Worm (Caenorhabditis elegans) whole organism, L3 larva: Measurements from ENCODE around the gene iff-2.

ENCODE experiments used
- R02D3.7 ChIP-seq: fragments of 150-350 bp; optimal IDR thresholded peaks from 2 replicates; lab custom pipeline; 2014; ENCODE audit warnings: missing biosample characterization, missing genetic modification characterization
- ZK546.5 ChIP-seq: sonication (generic microtip); optimal IDR thresholded peaks from 2 replicates; lab custom pipeline; 2017; ENCODE audit warnings: missing biosample characterization, missing genetic modification characterization
- aly-2 ChIP-seq: fragments of 150-350 bp; optimal IDR thresholded peaks from 2 replicates; lab custom pipeline; 2014; ENCODE audit warnings: missing biosample characterization, missing genetic modification characterization
- ama-1 ChIP-seq: fragments of 150-350 bp; optimal IDR thresholded peaks from 2 replicates; lab custom pipeline; 2018
- ceh-16 ChIP-seq: sonication (generic microtip); optimal IDR thresholded peaks from 2 replicates; lab custom pipeline; 2017; ENCODE audit warnings: missing biosample characterization, missing genetic modification characterization
- ceh-28 ChIP-seq: fragments of 150-350 bp; optimal IDR thresholded peaks from 2 replicates; lab custom pipeline; 2014; ENCODE audit warnings: missing biosample characterization, missing genetic modification reagents, missing genetic modification characterization
- ceh-82 ChIP-seq: fragments of 150-350 bp; optimal IDR thresholded peaks from 2 replicates; lab custom pipeline; 2014; ENCODE audit warnings: missing biosample characterization, missing genetic modification characterization
- ceh-9 ChIP-seq: sonication (generic microtip); optimal IDR thresholded peaks from 2 replicates; lab custom pipeline; 2018; ENCODE audit warnings: missing biosample characterization, missing genetic modification characterization
- daf-12 ChIP-seq: fragments of 150-350 bp; optimal IDR thresholded peaks from 2 replicates; lab custom pipeline; 2014; ENCODE audit warnings: missing biosample characterization, missing genetic modification reagents, missing genetic modification characterization
- egl-27 ChIP-seq: sonication (generic microtip); optimal IDR thresholded peaks from 4 replicates; lab custom pipeline; 2017; ENCODE audit warnings: missing biosample characterization, missing genetic modification reagents, missing genetic modification characterization
- egl-5 ChIP-seq: fragments of 150-350 bp; optimal IDR thresholded peaks from 2 replicates; lab custom pipeline; 2017; ENCODE audit warnings: missing biosample characterization, missing genetic modification reagents, missing genetic modification characterization, inconsistent platforms
- elt-1 ChIP-seq: fragments of 150-350 bp; optimal IDR thresholded peaks from 2 replicates; lab custom pipeline; 2014; ENCODE audit warnings: missing biosample characterization, missing genetic modification characterization
- elt-2 ChIP-seq: sonication (generic microtip); optimal IDR thresholded peaks from 2 replicates; lab custom pipeline; 2016; ENCODE audit warnings: missing genetic modification reagents, mild to moderate bottlenecking, missing genetic modification characterization, missing compliant biosample characterization
- elt-3 ChIP-seq, 3 experiments: fragments of 150-350 bp in 1 of 3; sonication (generic microtip) in 2 of 3; optimal IDR thresholded peaks; 2 replicates in 2 of 3; 4 replicates in 1 of 3; lab custom pipeline; 2014 to 2017; ENCODE audit warnings: missing biosample characterization in 3 of 3, missing genetic modification characterization in 3 of 3
- eor-1 ChIP-seq, 2 experiments: fragments of 150-350 bp; optimal IDR thresholded peaks; 2 replicates each; lab custom pipeline; 2014 to 2018; ENCODE audit warnings: missing biosample characterization in 2 of 2, missing genetic modification characterization in 2 of 2
- fkh-10 ChIP-seq: sonication (generic microtip); optimal IDR thresholded peaks from 2 replicates; lab custom pipeline; 2017; ENCODE audit warnings: missing biosample characterization, missing genetic modification reagents, missing genetic modification characterization
- fkh-2 ChIP-seq: fragments of 150-350 bp; optimal IDR thresholded peaks from 2 replicates; lab custom pipeline; 2014; ENCODE audit warnings: missing biosample characterization, missing genetic modification reagents, missing genetic modification characterization
- fos-1 ChIP-seq: fragments of 150-350 bp; optimal IDR thresholded peaks from 2 replicates; lab custom pipeline; 2014; ENCODE audit warnings: missing biosample characterization, missing genetic modification characterization
- hmg-11 ChIP-seq: sonication (generic microtip); optimal IDR thresholded peaks from 2 replicates; lab custom pipeline; 2016; ENCODE audit warnings: missing genetic modification characterization, missing compliant biosample characterization
- jun-1 ChIP-seq: fragments of 150-350 bp; optimal IDR thresholded peaks from 2 replicates; lab custom pipeline; 2014; ENCODE audit warnings: missing biosample characterization, missing genetic modification reagents, missing genetic modification characterization
- lin-15B ChIP-seq: fragments of 150-350 bp; optimal IDR thresholded peaks from 2 replicates; lab custom pipeline; 2014; ENCODE audit warnings: missing biosample characterization, missing genetic modification characterization
- lin-39 ChIP-seq: fragments of 150-350 bp; optimal IDR thresholded peaks from 2 replicates; lab custom pipeline; 2018; ENCODE audit warnings: missing biosample characterization, missing genetic modification reagents, missing genetic modification characterization
- lsy-12 ChIP-seq: sonication (generic microtip); optimal IDR thresholded peaks from 2 replicates; lab custom pipeline; 2016; ENCODE audit warnings: mild to moderate bottlenecking, missing genetic modification characterization, missing compliant biosample characterization
- mdl-1 ChIP-seq: fragments of 150-350 bp; optimal IDR thresholded peaks from 2 replicates; lab custom pipeline; 2014; ENCODE audit warnings: missing biosample characterization, missing genetic modification characterization
- mml-1 ChIP-seq: fragments of 150-350 bp; sonication (generic microtip); optimal IDR thresholded peaks from 3 replicates; lab custom pipeline; 2014; ENCODE audit warnings: missing biosample characterization, missing genetic modification characterization
- nfya-1 ChIP-seq: sonication (generic microtip); optimal IDR thresholded peaks from 2 replicates; lab custom pipeline; 2017; ENCODE audit warnings: missing genetic modification characterization, mild to moderate bottlenecking, missing compliant biosample characterization, antibody characterized with exemption, moderate library complexity; ENCODE audit not compliant: insufficient read depth
- nhr-11 ChIP-seq: fragments of 150-350 bp; optimal IDR thresholded peaks from 2 replicates; lab custom pipeline; 2014; ENCODE audit warnings: missing biosample characterization, missing genetic modification characterization
- nhr-12 ChIP-seq: fragments of 150-350 bp; optimal IDR thresholded peaks from 2 replicates; lab custom pipeline; 2014; ENCODE audit warnings: missing biosample characterization, missing genetic modification characterization
- nhr-23 ChIP-seq: fragments of 150-350 bp; optimal IDR thresholded peaks from 2 replicates; lab custom pipeline; 2014; ENCODE audit warnings: missing biosample characterization, missing genetic modification reagents, missing genetic modification characterization
- nhr-237 ChIP-seq: fragments of 150-350 bp; optimal IDR thresholded peaks from 2 replicates; lab custom pipeline; 2014; ENCODE audit warnings: missing biosample characterization, missing genetic modification characterization
- nhr-25 ChIP-seq: sonication (generic microtip); optimal IDR thresholded peaks from 2 replicates; lab custom pipeline; 2017; ENCODE audit warnings: missing biosample characterization, missing genetic modification characterization
- nhr-28 ChIP-seq: fragments of 150-350 bp; optimal IDR thresholded peaks from 2 replicates; lab custom pipeline; 2014; ENCODE audit warnings: missing biosample characterization, missing genetic modification characterization
- nhr-43 ChIP-seq: sonication (generic microtip); optimal IDR thresholded peaks from 2 replicates; lab custom pipeline; 2016; ENCODE audit warnings: mild to moderate bottlenecking, missing genetic modification characterization, missing compliant biosample characterization; ENCODE audit not compliant: poor library complexity, severe bottlenecking
- nhr-67 ChIP-seq: fragments of 150-350 bp; optimal IDR thresholded peaks from 2 replicates; lab custom pipeline; 2014; ENCODE audit warnings: missing biosample characterization, missing genetic modification characterization
- nhr-76 ChIP-seq: fragments of 150-350 bp; sonication (generic microtip); optimal IDR thresholded peaks from 5 replicates; lab custom pipeline; 2014; ENCODE audit warnings: missing biosample characterization, missing genetic modification characterization
- nhr-77 ChIP-seq: fragments of 150-350 bp; optimal IDR thresholded peaks from 2 replicates; lab custom pipeline; 2014; ENCODE audit warnings: missing biosample characterization, missing genetic modification characterization
- pha-4 ChIP-seq: fragments of 150-350 bp; optimal IDR thresholded peaks from 2 replicates; lab custom pipeline; 2014; ENCODE audit warnings: missing biosample characterization, missing genetic modification reagents, missing genetic modification characterization
- pqm-1 ChIP-seq: fragments of 150-350 bp; optimal IDR thresholded peaks from 2 replicates; lab custom pipeline; 2017; ENCODE audit warnings: missing biosample characterization, missing genetic modification characterization, inconsistent platforms
- sea-2 ChIP-seq: fragments of 150-350 bp; sonication (generic microtip); optimal IDR thresholded peaks from 4 replicates; lab custom pipeline; 2014; ENCODE audit warnings: missing biosample characterization, missing genetic modification reagents, missing genetic modification characterization
- skn-1 ChIP-seq: fragments of 150-350 bp; optimal IDR thresholded peaks from 2 replicates; lab custom pipeline; 2014; ENCODE audit warnings: missing biosample characterization, missing genetic modification characterization
- snpc-4 ChIP-seq: fragments of 150-350 bp; optimal IDR thresholded peaks from 2 replicates; lab custom pipeline; 2014; ENCODE audit warnings: missing biosample characterization, missing genetic modification characterization
- tbx-2 ChIP-seq: sonication (generic microtip); optimal IDR thresholded peaks from 2 replicates; lab custom pipeline; 2016; ENCODE audit warnings: mild to moderate bottlenecking, missing genetic modification characterization, missing compliant biosample characterization
- unc-39 ChIP-seq: sonication (generic microtip); optimal IDR thresholded peaks from 4 replicates; lab custom pipeline; 2017; ENCODE audit warnings: missing biosample characterization, missing genetic modification characterization
- unc-62 ChIP-seq: fragments of 150-350 bp; sonication (generic microtip); optimal IDR thresholded peaks from 4 replicates; lab custom pipeline; 2014; ENCODE audit warnings: missing biosample characterization, missing genetic modification reagents, missing genetic modification characterization
- zag-1 ChIP-seq: fragments of 150-350 bp; optimal IDR thresholded peaks from 2 replicates; lab custom pipeline; 2014; ENCODE audit warnings: missing biosample characterization, missing genetic modification characterization
- ztf-11 ChIP-seq: fragments of 150-350 bp; optimal IDR thresholded peaks from 2 replicates; lab custom pipeline; 2014; ENCODE audit warnings: missing biosample characterization, missing genetic modification characterization
- ztf-4 ChIP-seq: fragments of 150-350 bp; optimal IDR thresholded peaks from 2 replicates; lab custom pipeline; 2014; ENCODE audit warnings: missing biosample characterization, missing genetic modification characterization

The iff-2 gene

ce11 chrII:8561227-8561626, at the start of gene iff-2:
TSS of gene iff-2 (minus strand) at chrII:8561367.
- TF ChIP-seq ztf-4 (tag; lab: Kevin White, UChicago) = peak; percentile 88
- peak; percentile 96 for TF ChIP-seq unc-62 (GFP tag; lab: Kevin White, UChicago)
- TF ChIP-seq tbx-2 (tag; lab: Kevin White, UChicago) = peak; percentile 94
- peak; percentile 60 to 99 (median 98) for TF ChIP-seq elt-3 (tag; optimal IDR thresholded peaks at IDR 0.05; lab: Kevin White, UChicago)
- TF ChIP-seq snpc-4 (tag; lab: Kevin White, UChicago) = peak; percentile 95
- TF ChIP-seq lin-39 = peak; percentile 100
- TF ChIP-seq lsy-12 (tag; lab: Kevin White, UChicago) = peak; percentile 99
- peak; percentile 98 for TF ChIP-seq nhr-43
- TF ChIP-seq ZK546.5 (tag; lab: Kevin White, UChicago) = peak; percentile 83
- no peak for TF ChIP-seq mml-1
- peak; percentile 77 for TF ChIP-seq zag-1
- peak; percentile 100 for TF ChIP-seq nhr-25 (tag; lab: Kevin White, UChicago)
- no peak for TF ChIP-seq nhr-237
- TF ChIP-seq jun-1 (tag; lab: Kevin White, UChicago) = peak; percentile 99
- TF ChIP-seq nhr-23 (tag; lab: Kevin White, UChicago) = peak; percentile 100
- peak; percentile 99 for TF ChIP-seq fkh-10 (GFP tag; lab: Kevin White, UChicago)
- no peak for TF ChIP-seq daf-12
- peak; percentile 97 for TF ChIP-seq hmg-11
- TF ChIP-seq aly-2 (tag; lab: Kevin White, UChicago) = peak; percentile 53
- no peak for TF ChIP-seq sea-2 (GFP tag; lab: Kevin White, UChicago)
- peak; percentile 94 for TF ChIP-seq ceh-28 (tag; lab: Kevin White, UChicago)
- TF ChIP-seq pqm-1 = peak; percentile 99
- TF ChIP-seq egl-5 (tag; lab: Kevin White, UChicago) = peak; percentile 99
- TF ChIP-seq nhr-28 (tag; lab: Kevin White, UChicago) = peak; percentile 77
- peak; percentile 99 for TF ChIP-seq nhr-11 (tag; lab: Kevin White, UChicago)
- TF ChIP-seq elt-1 (tag; lab: Kevin White, UChicago) = peak; percentile 92
- TF ChIP-seq ztf-11 (tag; lab: Kevin White, UChicago) = peak; percentile 22
- peak; percentile 96 for TF ChIP-seq fos-1
- peak; percentile 100 for TF ChIP-seq pha-4 (tag; lab: Kevin White, UChicago)
- peak in 1 of 2 experiments; percentile 82 for TF ChIP-seq eor-1 (tag; optimal IDR thresholded peaks at IDR 0.05; lab: Kevin White, UChicago)
- TF ChIP-seq skn-1 (tag; lab: Kevin White, UChicago) = peak; percentile 96
- TF ChIP-seq fkh-2 (tag; lab: Kevin White, UChicago) = peak; percentile 67
- TF ChIP-seq elt-2 (tag; lab: Kevin White, UChicago) = peak; percentile 97
- TF ChIP-seq ceh-82 (tag; lab: Kevin White, UChicago) = peak; percentile 93
- peak; percentile 99 for TF ChIP-seq nfya-1 (tag; lab: Kevin White, UChicago)
- TF ChIP-seq nhr-67 (tag; lab: Kevin White, UChicago) = peak; percentile 29
- TF ChIP-seq ama-1 (lab: Kevin White, UChicago) = peak; percentile 95
- peak; percentile 85 for TF ChIP-seq nhr-76 (tag; lab: Kevin White, UChicago)
- TF ChIP-seq egl-27 (tag; lab: Kevin White, UChicago) = peak; percentile 97
- TF ChIP-seq lin-15B = peak; percentile 100
- no peak for TF ChIP-seq nhr-12 (tag; lab: Kevin White, UChicago)
- TF ChIP-seq ceh-16 (tag; lab: Kevin White, UChicago) = peak; percentile 73
- TF ChIP-seq ceh-9 (tag; lab: Kevin White, UChicago) = no peak
- TF ChIP-seq nhr-77 = peak; percentile 94
- TF ChIP-seq R02D3.7 (tag; lab: Kevin White, UChicago) = peak; percentile 94
- TF ChIP-seq unc-39 (tag; lab: Kevin White, UChicago) = peak; percentile 52
- peak; percentile 92 for TF ChIP-seq mdl-1 (tag; lab: Kevin White, UChicago)
